Worm (Caenorhabditis elegans) whole organism, mixed stage, embryonic: ENCODE data around the gene Y71H2AM.1.

ENCODE experiments used
- M03D4.4 ChIP-seq: sonication (generic microtip); optimal IDR thresholded peaks from 2 replicates; lab custom pipeline; 2017; ENCODE audit warnings: mild to moderate bottlenecking, missing genetic modification characterization, missing compliant biosample characterization
- bed-3 ChIP-seq: fragments of 200-800 bp; sonication (Bioruptor generic); optimal IDR thresholded peaks from 3 replicates; lab custom pipeline; 2018; ENCODE audit warnings: mild to moderate bottlenecking, missing genetic modification characterization, moderate library complexity, missing compliant biosample characterization
- blmp-1 ChIP-seq: fragments of 150-350 bp; optimal IDR thresholded peaks from 2 replicates; lab custom pipeline; 2014; ENCODE audit warnings: missing biosample characterization, missing genetic modification characterization
- ceh-39 ChIP-seq: fragments of 150-350 bp; optimal IDR thresholded peaks from 2 replicates; lab custom pipeline; 2014; ENCODE audit warnings: missing biosample characterization, missing genetic modification characterization
- ces-1 ChIP-seq: fragments of 150-350 bp; optimal IDR thresholded peaks from 2 replicates; lab custom pipeline; 2014; ENCODE audit warnings: missing biosample characterization, missing genetic modification reagents, missing genetic modification characterization
- cnd-1 ChIP-seq: fragments of 200-800 bp; sonication (Bioruptor generic); optimal IDR thresholded peaks from 2 replicates; lab custom pipeline; 2018; ENCODE audit warnings: mild to moderate bottlenecking, missing genetic modification characterization, missing compliant biosample characterization
- drap-1 ChIP-seq: fragments of 200-800 bp; sonication (Bioruptor generic); optimal IDR thresholded peaks from 3 replicates; lab custom pipeline; 2018; ENCODE audit warnings: mild to moderate bottlenecking, missing genetic modification characterization, missing compliant biosample characterization
- elt-1 ChIP-seq: sonication (generic microtip); optimal IDR thresholded peaks from 2 replicates; lab custom pipeline; 2017; ENCODE audit warnings: missing genetic modification characterization, mild to moderate bottlenecking, missing compliant biosample characterization, antibody characterized with exemption, moderate library complexity, borderline replicate concordance; ENCODE audit not compliant: insufficient read depth
- ham-2 ChIP-seq: fragments of 200-800 bp; sonication (Bioruptor generic); optimal IDR thresholded peaks from 2 replicates; lab custom pipeline; 2018; ENCODE audit warnings: mild to moderate bottlenecking, missing genetic modification characterization, missing compliant biosample characterization
- hlh-1 ChIP-seq: fragments of 150-350 bp; optimal IDR thresholded peaks from 2 replicates; lab custom pipeline; 2014; ENCODE audit warnings: missing biosample characterization, missing genetic modification reagents, missing genetic modification characterization
- lin-13 ChIP-seq: fragments of 150-350 bp; optimal IDR thresholded peaks from 2 replicates; lab custom pipeline; 2014; ENCODE audit warnings: missing biosample characterization, missing genetic modification characterization
- lin-32 ChIP-seq: fragments of 200-800 bp; sonication (Bioruptor generic); optimal IDR thresholded peaks from 2 replicates; lab custom pipeline; 2018; ENCODE audit warnings: mild to moderate bottlenecking, missing genetic modification characterization, missing compliant biosample characterization
- lsy-2 ChIP-seq: fragments of 150-350 bp; optimal IDR thresholded peaks from 2 replicates; lab custom pipeline; 2014; ENCODE audit warnings: missing biosample characterization, missing genetic modification characterization
- mab-5 ChIP-seq: fragments of 150-350 bp; optimal IDR thresholded peaks from 2 replicates; lab custom pipeline; 2014; ENCODE audit warnings: missing biosample characterization, missing genetic modification characterization
- mep-1 ChIP-seq: fragments of 150-350 bp; optimal IDR thresholded peaks from 2 replicates; lab custom pipeline; 2017; ENCODE audit warnings: missing biosample characterization, missing genetic modification reagents, missing genetic modification characterization, inconsistent platforms
- nhr-12 ChIP-seq: fragments of 150-350 bp; optimal IDR thresholded peaks from 2 replicates; lab custom pipeline; 2014; ENCODE audit warnings: missing biosample characterization, missing genetic modification characterization
- nhr-2 ChIP-seq: fragments of 150-350 bp; optimal IDR thresholded peaks from 2 replicates; lab custom pipeline; 2014; ENCODE audit warnings: missing biosample characterization, missing genetic modification characterization
- nhr-237 ChIP-seq: fragments of 150-350 bp; optimal IDR thresholded peaks from 2 replicates; lab custom pipeline; 2014; ENCODE audit warnings: missing biosample characterization, missing genetic modification characterization
- nhr-28 ChIP-seq: fragments of 150-350 bp; optimal IDR thresholded peaks from 2 replicates; lab custom pipeline; 2014; ENCODE audit warnings: missing biosample characterization, missing genetic modification characterization
- nhr-76 ChIP-seq: sonication (generic microtip); optimal IDR thresholded peaks from 2 replicates; lab custom pipeline; 2017; ENCODE audit warnings: missing biosample characterization, missing genetic modification characterization
- pha-4 ChIP-seq: fragments of 150-350 bp; optimal IDR thresholded peaks from 2 replicates; lab custom pipeline; 2018; ENCODE audit warnings: missing biosample characterization, missing genetic modification reagents, missing genetic modification characterization
- sem-2 ChIP-seq: fragments of 200-800 bp; sonication (Bioruptor generic); optimal IDR thresholded peaks from 2 replicates; lab custom pipeline; 2018; ENCODE audit warnings: mild to moderate bottlenecking, missing genetic modification characterization, missing compliant biosample characterization
- snpc-4 ChIP-seq: fragments of 150-350 bp; optimal IDR thresholded peaks from 2 replicates; lab custom pipeline; 2014; ENCODE audit warnings: missing biosample characterization, missing genetic modification characterization
- sptf-1 ChIP-seq: sonication (generic microtip); optimal IDR thresholded peaks from 2 replicates; lab custom pipeline; 2017; ENCODE audit warnings: mild to moderate bottlenecking, missing genetic modification characterization, moderate library complexity, missing compliant biosample characterization
- tbx-8 ChIP-seq: fragments of 200-800 bp; sonication (Bioruptor generic); optimal IDR thresholded peaks from 2 replicates; lab custom pipeline; 2018; ENCODE audit warnings: mild to moderate bottlenecking, missing genetic modification characterization, moderate library complexity, missing compliant biosample characterization
- unc-120 ChIP-seq: sonication (generic microtip); optimal IDR thresholded peaks from 2 replicates; lab custom pipeline; 2017; ENCODE audit warnings: missing genetic modification characterization, missing compliant biosample characterization; ENCODE audit not compliant: poor library complexity, severe bottlenecking
- unc-39 ChIP-seq: fragments of 150-350 bp; optimal IDR thresholded peaks from 2 replicates; lab custom pipeline; 2014; ENCODE audit warnings: missing biosample characterization, missing genetic modification characterization
- unc-62 ChIP-seq: fragments of 150-350 bp; optimal IDR thresholded peaks from 2 replicates; lab custom pipeline; 2014; ENCODE audit warnings: missing biosample characterization, missing genetic modification reagents, missing genetic modification characterization
- zip-8 ChIP-seq: fragments of 150-350 bp; optimal IDR thresholded peaks from 2 replicates; lab custom pipeline; 2014; ENCODE audit warnings: missing biosample characterization, missing genetic modification characterization
- ztf-11 ChIP-seq: fragments of 150-350 bp; optimal IDR thresholded peaks from 2 replicates; lab custom pipeline; 2014; ENCODE audit warnings: missing biosample characterization, missing genetic modification characterization

Gene Y71H2AM.1

ce11 chrIII:2801800-2802515, 24.9 kb upstream of the Y71H2AM.1 start, which contains the start of the genes twk-45 and Y71H2AM.25:
twk-45 (minus strand) TSS chrIII:2801900.
Y71H2AM.25 (plus strand) TSS chrIII:2802465.
- TF ChIP-seq drap-1 (GFP tag; lab: Kevin White, UChicago) (no peak), hlh-1 (tag; lab: Kevin White, UChicago) (no peak), unc-120 (tag; lab: Kevin White, UChicago) (no peak), unc-62 (GFP tag; lab: Kevin White, UChicago) (no peak)

ce11 chrIII:2804461-2804860, 22.4 kb upstream of the Y71H2AM.1 start:
- TF ChIP-seq unc-62 (GFP tag; lab: Kevin White, UChicago) (peak; percentile 17), mep-1 (tag; lab: Kevin White, UChicago) (no peak), pha-4 (tag; lab: Kevin White, UChicago) (peak; percentile 34), nhr-2 (tag; lab: Kevin White, UChicago) (peak; percentile 49), nhr-12 (tag; lab: Kevin White, UChicago) (no peak), nhr-237 (tag; lab: Kevin White, UChicago) (no peak), unc-39 (no peak)

- TF ChIP-seq lin-13 (tag; lab: Kevin White, UChicago) (no peak), tbx-8 (GFP tag; lab: Kevin White, UChicago) (no peak), ztf-11 (tag; lab: Kevin White, UChicago) (no peak), nhr-12 (tag; lab: Kevin White, UChicago) (no peak), elt-1 (tag; lab: Kevin White, UChicago) (no peak), nhr-237 (tag; lab: Kevin White, UChicago) (peak; percentile 35), pha-4 (tag; lab: Kevin White, UChicago) (no peak), hlh-1 (tag; lab: Kevin White, UChicago) (no peak), mep-1 (tag; lab: Kevin White, UChicago) (no peak), blmp-1 (tag; lab: Kevin White, UChicago) (no peak), snpc-4 (tag; lab: Kevin White, UChicago) (no peak), cnd-1 (tag; lab: Kevin White, UChicago) (no peak), mab-5 (no peak), lin-32 (GFP tag; lab: Kevin White, UChicago) (no peak), unc-62 (GFP tag; lab: Kevin White, UChicago) (no peak), nhr-28 (no peak), sptf-1 (no peak), bed-3 (GFP tag; lab: Kevin White, UChicago) (no peak), ces-1 (GFP tag; lab: Kevin White, UChicago) (peak; percentile 66), ceh-39 (tag; lab: Kevin White, UChicago) (no peak), ham-2 (GFP tag; lab: Kevin White, UChicago) (no peak), lsy-2 (tag; lab: Kevin White, UChicago) (peak; percentile 1), sem-2 (no peak)
These were observed 21.8 kb upstream of the Y71H2AM.1 start, which contains the start of gene Y71H2AM.3 for ce11 chrIII:2805084-2805483. Y71H2AM.3 (plus strand) TSS chrIII:2805430.

ce11 chrIII:2811410-2811809, 15.5 kb upstream of the Y71H2AM.1 start:
- TF ChIP-seq lin-32 (GFP tag; lab: Kevin White, UChicago) (no peak), pha-4 (tag; lab: Kevin White, UChicago) (no peak), mep-1 (tag; lab: Kevin White, UChicago) (no peak), snpc-4 (tag; lab: Kevin White, UChicago) (no peak), bed-3 (GFP tag; lab: Kevin White, UChicago) (no peak), unc-62 (GFP tag; lab: Kevin White, UChicago) (no peak), blmp-1 (tag; lab: Kevin White, UChicago) (no peak), lsy-2 (tag; lab: Kevin White, UChicago) (no peak), zip-8 (tag; lab: Kevin White, UChicago) (no peak), ham-2 (GFP tag; lab: Kevin White, UChicago) (no peak), cnd-1 (tag; lab: Kevin White, UChicago) (no peak), nhr-28 (no peak)

- peak; percentile 84 for TF ChIP-seq ces-1 (GFP tag; lab: Kevin White, UChicago)
- peak; percentile 94 for TF ChIP-seq lsy-2 (tag; lab: Kevin White, UChicago)
- TF ChIP-seq mep-1 (tag; lab: Kevin White, UChicago): peak; percentile 64
- TF ChIP-seq nhr-76: no peak
- TF ChIP-seq nhr-237 (tag; lab: Kevin White, UChicago): peak; percentile 47
- peak; percentile 64 for TF ChIP-seq lin-13 (tag; lab: Kevin White, UChicago)
- TF ChIP-seq unc-62 (GFP tag; lab: Kevin White, UChicago): no peak
- TF ChIP-seq mab-5: no peak
- no peak for TF ChIP-seq M03D4.4 (tag; lab: Kevin White, UChicago)
These were observed 11.8 kb upstream of the Y71H2AM.1 start, which contains the start of gene tufm-1 for ce11 chrIII:2814919-2815554. tufm-1 (minus strand) TSS chrIII:2814969.
